Worm (Caenorhabditis elegans): ENCODE results near the gene snfc-5.

- no peak for TF ChIP-seq nhr-28 (tag; optimal IDR thresholded peaks at IDR 0.05)
- no peak for TF ChIP-seq ama-1 (optimal IDR thresholded peaks at IDR 0.05)
- TF ChIP-seq fkh-4 (tag; optimal IDR thresholded peaks at IDR 0.05; ENCODE audit: borderline replicate concordance) = no peak
- TF ChIP-seq nhr-237 (tag; optimal IDR thresholded peaks at IDR 0.05) = no peak
- TF ChIP-seq isw-1 (GFP tag; IDR thresholded peaks at IDR 0.05) = no peak
- TF ChIP-seq zag-1 (tag; optimal IDR thresholded peaks at IDR 0.05) = no peak
- TF ChIP-seq efl-1 (optimal IDR thresholded peaks at IDR 0.05) = no peak
- peak in 1 of 2 experiments; percentile 76 for TF ChIP-seq efl-1 (GFP tag; optimal IDR thresholded peaks at IDR 0.05 in 1 of 2)
- no peak for TF ChIP-seq snpc-4 (tag; optimal IDR thresholded peaks at IDR 0.05)
These were observed 37.2 kb downstream of the snfc-5 start, which contains the start of gene nex-3 for ce11 chrIII:4441781-4442180.

Measured in whole organism, L1 larva.